Fruit fly (Drosophila melanogaster): Measurements from ENCODE around the gene rgn.

Gene rgn

dm6 chr3L:21382158-21382610 is at the start of gene rgn (continued):
- TF ChIP-seq CG15336 (GFP tag; IDR thresholded peaks at IDR 0.05) (peak; percentile 90), Blimp-1 (GFP tag; optimal IDR thresholded peaks at IDR 0.05) (peak; percentile 61), Hr39 (GFP tag; optimal IDR thresholded peaks at IDR 0.05) (peak; percentile 83), topi (GFP tag; optimal IDR thresholded peaks at IDR 0.05) (peak; percentile 75), Met (GFP tag; optimal IDR thresholded peaks at IDR 0.05) (peak; percentile 81), Gug (GFP tag; IDR thresholded peaks at IDR 0.05) (peak; percentile 84), vri (GFP tag; optimal IDR thresholded peaks at IDR 0.05) (peak; percentile 56), CG6792 (GFP tag; optimal IDR thresholded peaks at IDR 0.05) (peak; percentile 83)

- TF ChIP-seq CG6792 (GFP tag; optimal IDR thresholded peaks at IDR 0.05) (no peak), Ets21C (GFP tag; optimal IDR thresholded peaks at IDR 0.05) (no peak), Eip93F (GFP tag; optimal IDR thresholded peaks at IDR 0.05) (no peak), vri (GFP tag; optimal IDR thresholded peaks at IDR 0.05) (no peak), CG10631 (GFP tag; optimal IDR thresholded peaks at IDR 0.05) (no peak), svp (GFP tag) (no peak)
Measured at dm6 chr3L:21334999-21335631, 47.2 kb upstream of the rgn start, which contains the start of gene Tsr1. Gene Tsr1, plus strand, starts transcription at chr3L:21335215.

dm6 chr3L:21342592-21342991 is 39.7 kb upstream of the rgn start:
- peak; percentile 91 for TF ChIP-seq vri (GFP tag; optimal IDR thresholded peaks at IDR 0.05)
- no peak for TF ChIP-seq Gug (GFP tag; IDR thresholded peaks at IDR 0.05)

dm6 chr3L:21343254-21344083 is 38.8 kb upstream of the rgn start, which contains the start of the genes Tbc1d8-9 and CG32436:
Gene Tbc1d8-9, minus strand, starts transcription at chr3L:21343716.
Gene CG32436, plus strand, starts transcription at chr3L:21344033.
- TF ChIP-seq Sox14 (GFP tag; optimal IDR thresholded peaks at IDR 0.05) (peak; percentile 92), Hr39 (GFP tag; optimal IDR thresholded peaks at IDR 0.05) (no peak), acj6 (GFP tag; optimal IDR thresholded peaks at IDR 0.05) (no peak), esn (GFP tag; optimal IDR thresholded peaks at IDR 0.05) (peak; percentile 15), CG6163 (GFP tag; IDR thresholded peaks at IDR 0.05) (0 out of 3 replicates have a peak, but pooled peaks have one; percentile 29), CG15336 (GFP tag; IDR thresholded peaks at IDR 0.05) (peak; percentile 49), CG11294 (GFP tag; IDR thresholded peaks at IDR 0.05) (no peak), vri (GFP tag; optimal IDR thresholded peaks at IDR 0.05) (peak; percentile 17), OdsH (GFP tag; optimal IDR thresholded peaks at IDR 0.05) (no peak)

- TF ChIP-seq Ets96B (tag; optimal IDR thresholded peaks at IDR 0.05) (peak; percentile 2), CG1621 (tag; optimal IDR thresholded peaks at IDR 0.05) (peak; percentile 43), CG6792 (GFP tag; optimal IDR thresholded peaks at IDR 0.05) (no peak), ss (GFP tag; optimal IDR thresholded peaks at IDR 0.05) (peak in 1 of 2 experiments; percentile 43), topi (GFP tag; optimal IDR thresholded peaks at IDR 0.05) (no peak), Ets21C (GFP tag; optimal IDR thresholded peaks at IDR 0.05) (no peak), Met (GFP tag; optimal IDR thresholded peaks at IDR 0.05) (no peak), Hr4 (GFP tag; optimal IDR thresholded peaks at IDR 0.05) (no peak)
Measured at dm6 chr3L:21346463-21347196, 35.7 kb upstream of the rgn start.

dm6 chr3L:21347197-21347831 is 35.0 kb upstream of the rgn start:
- TF ChIP-seq CG8119 (GFP tag; IDR thresholded peaks at IDR 0.05) (peak; percentile 49; the same call in 2 of the 3 replicates), OdsH (GFP tag; optimal IDR thresholded peaks at IDR 0.05) (peak; percentile 76), eg (GFP tag; IDR thresholded peaks at IDR 0.05) (no peak; the same call in 2 of the 3 replicates), esn (GFP tag; optimal IDR thresholded peaks at IDR 0.05) (peak; percentile 69), CG1621 (tag; optimal IDR thresholded peaks at IDR 0.05) (peak; percentile 32), CG6163 (GFP tag; IDR thresholded peaks at IDR 0.05) (peak; percentile 52; the same call in 2 of the 3 replicates), CG10669 (GFP tag; optimal IDR thresholded peaks at IDR 0.05) (peak; percentile 69), spab (GFP tag; optimal IDR thresholded peaks at IDR 0.05) (peak; percentile 59), CG4318 (GFP tag; optimal IDR thresholded peaks at IDR 0.05) (peak; percentile 74), CG6792 (GFP tag; optimal IDR thresholded peaks at IDR 0.05) (peak; percentile 46), CG6276 (GFP tag; optimal IDR thresholded peaks at IDR 0.05) (peak; percentile 49), CG7368 (GFP tag; optimal IDR thresholded peaks at IDR 0.05) (peak; percentile 45), lz (GFP tag; optimal IDR thresholded peaks at IDR 0.05) (peak; percentile 50), acj6 (GFP tag; optimal IDR thresholded peaks at IDR 0.05) (peak; percentile 75), Lpt (GFP tag; optimal IDR thresholded peaks at IDR 0.05) (peak; percentile 39), CG8319 (GFP tag; optimal IDR thresholded peaks at IDR 0.05) (peak; percentile 55), CG32006 (GFP tag; optimal IDR thresholded peaks at IDR 0.05) (peak; percentile 86), CG3919 (GFP tag; optimal IDR thresholded peaks at IDR 0.05) (peak; percentile 69)

Data from whole organism, prepupa.